Worm (Caenorhabditis elegans): ENCODE results near the gene asp-13.

DNA sequence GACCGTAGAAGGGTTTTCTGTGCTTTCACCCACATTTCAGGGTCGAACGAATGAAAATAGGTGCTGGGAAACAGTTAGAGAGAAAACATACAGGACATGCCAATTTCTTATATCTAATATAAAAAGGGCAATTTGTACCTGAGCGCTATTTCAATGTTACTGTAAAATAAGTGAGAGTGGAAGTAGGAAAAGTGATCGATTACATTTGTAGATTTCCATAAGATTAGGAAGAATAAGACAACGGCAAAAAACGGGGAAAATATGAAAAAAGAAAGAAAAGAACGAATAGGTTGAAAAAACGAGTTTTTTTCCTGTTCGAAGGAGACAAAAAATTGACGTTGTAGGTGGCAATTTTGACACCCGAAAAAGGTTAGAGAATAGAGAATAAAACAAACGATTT lies 25.2 kb upstream of the asp-13 start:
- TF ChIP-seq ztf-11 (tag; optimal IDR thresholded peaks at IDR 0.05) = no peak
- no peak for TF ChIP-seq ZK546.5 (tag; optimal IDR thresholded peaks at IDR 0.05)
- no peak for TF ChIP-seq snpc-4 (tag; optimal IDR thresholded peaks at IDR 0.05)
- TF ChIP-seq pqm-1 (tag; optimal IDR thresholded peaks at IDR 0.05) = no peak
- no peak for TF ChIP-seq tbx-2 (tag; optimal IDR thresholded peaks at IDR 0.05)
- no peak for TF ChIP-seq lin-39 (tag; optimal IDR thresholded peaks at IDR 0.05)
- no peak for TF ChIP-seq mdl-1 (tag; optimal IDR thresholded peaks at IDR 0.05)
- TF ChIP-seq unc-39 (tag; optimal IDR thresholded peaks at IDR 0.05) = no peak
- TF ChIP-seq nhr-11 (tag; optimal IDR thresholded peaks at IDR 0.05) = no peak
